Worm (Caenorhabditis elegans): ENCODE results near the gene fkh-7.

DNA sequence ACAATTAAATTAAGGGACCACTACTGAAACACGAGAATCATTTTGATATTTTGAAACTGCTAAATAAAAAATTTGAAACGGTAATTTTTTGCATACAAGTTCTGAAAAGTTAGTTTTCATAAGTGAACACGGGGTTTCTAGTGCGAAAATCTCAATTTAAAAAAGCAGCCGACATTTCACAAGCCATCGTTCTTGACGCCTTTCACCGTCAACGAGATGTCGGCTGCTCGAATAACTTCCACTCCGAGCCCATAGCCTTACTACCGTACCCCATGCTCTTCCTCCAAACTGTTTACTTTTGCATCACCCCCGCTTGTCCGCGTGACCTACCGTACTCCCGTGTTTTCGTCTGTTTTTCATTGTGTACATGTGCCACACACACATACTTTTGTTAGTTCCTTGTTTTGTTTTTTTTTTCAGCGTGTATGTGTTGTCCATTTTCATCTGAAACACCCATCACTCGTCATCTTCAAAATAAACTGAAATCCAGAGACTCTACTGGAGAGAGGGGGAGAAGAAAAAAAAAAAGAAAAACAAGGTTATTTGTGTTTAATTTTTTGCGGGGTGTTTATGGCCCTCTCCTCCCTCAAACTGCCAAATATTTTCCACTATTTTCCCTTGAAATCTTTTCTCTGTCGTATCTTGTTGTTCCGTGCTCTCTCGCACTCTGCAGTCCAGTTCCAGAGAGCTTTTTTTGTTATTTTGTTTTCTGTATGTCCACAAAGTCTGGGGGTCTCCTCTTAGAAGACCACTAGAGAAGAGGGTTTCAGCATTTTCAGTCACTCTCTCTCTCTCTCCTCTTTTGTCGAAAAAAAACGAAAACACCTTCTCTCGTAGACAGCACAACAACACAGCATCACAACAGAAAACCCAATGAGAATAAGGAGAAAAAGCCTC, 3.7 kb downstream of the fkh-7 start:
- TF ChIP-seq klf-2 (GFP tag; conservative IDR thresholded peaks at IDR 0.05) (no peak), ztf-29 (GFP tag; IDR thresholded peaks at IDR 0.05) (no peak), flt-1 (GFP tag; IDR thresholded peaks at IDR 0.05) (no peak), ztf-23 (GFP tag; IDR thresholded peaks at IDR 0.05) (no peak)
